Fruit fly (Drosophila melanogaster) whole organism, wandering third instar larva: ENCODE results near the gene CG14624.

Experiments used
- Abd-B ChIP-seq: fragments of >200 bp; optimal IDR thresholded peaks from 2 replicates; lab custom pipeline; 2017; ENCODE audit warnings: missing biosample characterization, missing genetic modification characterization
- CG9705 ChIP-seq: fragments of 200-800 bp; sonication (Bioruptor generic); optimal IDR thresholded peaks from 2 replicates; lab custom pipeline; 2018; ENCODE audit warnings: missing biosample characterization, mild to moderate bottlenecking, missing genetic modification characterization
- CrebA ChIP-seq: fragments of 200-800 bp; sonication (Bioruptor generic); optimal IDR thresholded peaks from 2 replicates; lab custom pipeline; 2016; ENCODE audit warnings: missing biosample characterization, mild to moderate bottlenecking, missing genetic modification characterization, borderline replicate concordance
- Dfd ChIP-seq: fragments of >200 bp; optimal IDR thresholded peaks from 2 replicates; lab custom pipeline; 2017; ENCODE audit warnings: missing biosample characterization, missing genetic modification characterization
- Dif ChIP-seq: fragments of 200-275, 200-300 bp; sonication (Bioruptor generic); optimal IDR thresholded peaks from 2 replicates; lab custom pipeline; 2018; ENCODE audit warnings: missing biosample characterization, missing genetic modification characterization; ENCODE audit not compliant: partially characterized antibody
- GATAd ChIP-seq: sonication (Bioruptor generic); optimal IDR thresholded peaks from 2 replicates; lab custom pipeline; 2016; ENCODE audit warnings: missing biosample characterization, missing genetic modification characterization
- HLH106 ChIP-seq: fragments of 200-800 bp; optimal IDR thresholded peaks from 3 replicates; lab custom pipeline; 2019; ENCODE audit warnings: missing biosample characterization, mild to moderate bottlenecking, missing genetic modification characterization, moderate library complexity
- Hnf4 ChIP-seq: fragments of 200-800 bp; sonication (Bioruptor generic); optimal IDR thresholded peaks from 2 replicates; lab custom pipeline; 2016; ENCODE audit warnings: missing biosample characterization, mild to moderate bottlenecking, missing genetic modification characterization
- Hr83 ChIP-seq: fragments of 200-300 bp; sonication (Bioruptor generic); optimal IDR thresholded peaks from 2 replicates; lab custom pipeline; 2016; ENCODE audit warnings: missing biosample characterization, mild to moderate bottlenecking, missing genetic modification characterization, moderate library complexity; ENCODE audit not compliant: poor library complexity, severe bottlenecking
- Jra ChIP-seq: sonication (Bioruptor generic); optimal IDR thresholded peaks from 2 replicates; lab custom pipeline; 2016; ENCODE audit warnings: missing biosample characterization, missing genetic modification characterization
- Myc ChIP-seq: fragments of >200 bp; optimal IDR thresholded peaks from 2 replicates; lab custom pipeline; 2017
- N ChIP-seq: fragments of >200 bp; optimal IDR thresholded peaks from 2 replicates; lab custom pipeline; 2018; ENCODE audit warnings: missing biosample characterization, missing external identifiers, missing genetic modification characterization
- Sp1 ChIP-seq: fragments of 200-800 bp; sonication (Bioruptor generic); optimal IDR thresholded peaks from 3 replicates; lab custom pipeline; 2019; ENCODE audit warnings: missing biosample characterization, mild to moderate bottlenecking, missing genetic modification characterization, moderate library complexity
- Vsx2 ChIP-seq: fragments of 200-300, 225-300 bp; sonication (Bioruptor generic); optimal IDR thresholded peaks from 2 replicates; lab custom pipeline; 2018; ENCODE audit warnings: missing biosample characterization, missing genetic modification characterization; ENCODE audit not compliant: partially characterized antibody
- br ChIP-seq: fragments of 200-800 bp; sonication (Bioruptor generic); optimal IDR thresholded peaks from 2 replicates; lab custom pipeline; 2016; ENCODE audit warnings: missing biosample characterization, missing genetic modification characterization
- brk ChIP-seq: fragments of 200-800 bp; sonication (Bioruptor generic); optimal IDR thresholded peaks from 2 replicates; lab custom pipeline; 2016; ENCODE audit warnings: missing biosample characterization, mild to moderate bottlenecking, missing genetic modification characterization
- dmrt93B ChIP-seq: fragments of 200-800 bp; sonication (Bioruptor generic); optimal IDR thresholded peaks from 2 replicates; lab custom pipeline; 2018; ENCODE audit warnings: missing biosample characterization, mild to moderate bottlenecking, missing genetic modification characterization
- dsf ChIP-seq: sonication (Bioruptor generic); optimal IDR thresholded peaks from 2 replicates; lab custom pipeline; 2016; ENCODE audit warnings: missing biosample characterization, missing genetic modification characterization, borderline replicate concordance
- ey ChIP-seq: fragments of 200-800 bp; sonication (Bioruptor generic); optimal IDR thresholded peaks from 2 replicates; lab custom pipeline; 2016; ENCODE audit warnings: missing biosample characterization, missing genetic modification characterization
- foxo ChIP-seq, 2 experiments: fragments of 200-800 bp; sonication (Bioruptor generic); optimal IDR thresholded peaks; 2 replicates in 1 of 2; 3 replicates in 1 of 2; lab custom pipeline; 2016 to 2017; ENCODE audit warnings: missing biosample characterization in 2 of 2, missing genetic modification characterization in 2 of 2
- fru ChIP-seq: fragments of 200-800 bp; sonication (Bioruptor generic); optimal IDR thresholded peaks from 3 replicates; lab custom pipeline; 2016; ENCODE audit warnings: missing biosample characterization, mild to moderate bottlenecking, missing genetic modification characterization
- h ChIP-seq: fragments of 200-800 bp; sonication (Bioruptor generic); optimal IDR thresholded peaks from 3 replicates; lab custom pipeline; 2016; ENCODE audit warnings: missing biosample characterization, mild to moderate bottlenecking, missing genetic modification characterization
- jim ChIP-seq: fragments of 175-275, 200-325 bp; sonication (Bioruptor generic); optimal IDR thresholded peaks from 2 replicates; lab custom pipeline; 2016; ENCODE audit warnings: missing biosample characterization, mild to moderate bottlenecking, missing genetic modification characterization
- pan ChIP-seq: fragments of >200 bp; optimal IDR thresholded peaks from 2 replicates; lab custom pipeline; 2017
- psq ChIP-seq: fragments of 200-800 bp; sonication (Bioruptor generic); optimal IDR thresholded peaks from 3 replicates; lab custom pipeline; 2017; ENCODE audit warnings: missing biosample characterization, mild to moderate bottlenecking, missing genetic modification characterization, moderate library complexity
- rgr ChIP-seq: fragments of 200-800 bp; sonication (Bioruptor generic); optimal IDR thresholded peaks from 3 replicates; lab custom pipeline; 2016; ENCODE audit warnings: missing biosample characterization, mild to moderate bottlenecking, missing genetic modification characterization
- sage ChIP-seq: fragments of 200-800 bp; sonication (Bioruptor generic); optimal IDR thresholded peaks from 2 replicates; lab custom pipeline; 2016; ENCODE audit warnings: missing biosample characterization, mild to moderate bottlenecking, missing genetic modification characterization
- sv ChIP-seq: fragments of 200-800 bp; sonication (Bioruptor generic); optimal IDR thresholded peaks from 3 replicates; lab custom pipeline; 2016; ENCODE audit warnings: missing biosample characterization, missing genetic modification characterization
- tai ChIP-seq: sonication (Bioruptor generic); optimal IDR thresholded peaks from 2 replicates; lab custom pipeline; 2016; ENCODE audit warnings: missing biosample characterization, missing genetic modification characterization
- usp ChIP-seq: fragments of >200 bp; optimal IDR thresholded peaks from 2 replicates; lab custom pipeline; 2017; ENCODE audit warnings: missing biosample characterization, missing genetic modification characterization
- woc ChIP-seq: sonication (Bioruptor generic); optimal IDR thresholded peaks from 2 replicates; lab custom pipeline; 2016; ENCODE audit warnings: missing biosample characterization, mild to moderate bottlenecking, missing genetic modification characterization

Gene CG14624

dm6 chrX:1216681-1217080 is 10.1 kb downstream of the CG14624 start:
- TF ChIP-seq GATAd = no peak
- TF ChIP-seq br (GFP tag; lab: Kevin White, UChicago) = no peak
- no peak for TF ChIP-seq Abd-B

DNA sequence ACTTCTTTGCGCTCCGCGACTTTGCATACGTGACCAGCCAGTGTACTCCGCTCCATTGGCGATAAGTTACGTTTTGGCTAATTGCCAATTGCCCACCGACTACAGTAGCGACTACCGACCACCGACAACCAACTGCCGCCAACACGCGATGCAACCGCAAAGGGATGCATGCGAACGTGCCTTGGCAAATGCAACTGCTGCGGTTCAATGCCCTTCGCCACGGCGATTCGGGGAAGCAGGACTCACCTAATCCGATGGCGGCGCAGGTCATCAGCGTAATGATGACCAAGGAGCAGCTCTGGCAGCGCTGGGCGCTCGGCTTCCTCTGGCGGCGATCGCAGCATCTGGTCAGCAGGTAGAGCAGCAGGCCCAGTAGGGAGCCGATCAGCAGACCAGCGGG is 19.3 kb downstream of the CG14624 start:
- no peak for TF ChIP-seq h (GFP tag; lab: Kevin White, UChicago)
- no peak for TF ChIP-seq Dif (GFP tag; lab: Kevin White, UChicago)
- no peak for TF ChIP-seq GATAd
- no peak for TF ChIP-seq Vsx2
- TF ChIP-seq ey (GFP tag; lab: Kevin White, UChicago) = no peak
- TF ChIP-seq, all 38 proteins: peak for 0

- TF ChIP-seq foxo (GFP tag; optimal IDR thresholded peaks at IDR 0.05; lab: Kevin White, UChicago) (peak in 1 of 2 experiments; percentile 16), Vsx2 (no peak)
These were observed 22.6 kb downstream of the CG14624 start for dm6 chrX:1229098-1229497.

dm6 chrX:1229567-1229966 is 23.0 kb downstream of the CG14624 start:
- TF ChIP-seq Vsx2 (no peak), Hnf4 (no peak), sage (GFP tag; lab: Kevin White, UChicago) (no peak), CrebA (GFP tag; lab: Kevin White, UChicago) (no peak), pan (lab: Kevin White, UChicago) (no peak), CG9705 (GFP tag; lab: Kevin White, UChicago) (no peak), tai (GFP tag; lab: Kevin White, UChicago) (no peak), h (GFP tag; lab: Kevin White, UChicago) (no peak), foxo (GFP tag; optimal IDR thresholded peaks at IDR 0.05; lab: Kevin White, UChicago) (no peak), Jra (GFP tag; lab: Kevin White, UChicago) (no peak), dsf (GFP tag; lab: Kevin White, UChicago) (no peak), Abd-B (no peak), brk (no peak), ey (GFP tag; lab: Kevin White, UChicago) (no peak), Myc (lab: Kevin White, UChicago) (no peak)

DNA sequence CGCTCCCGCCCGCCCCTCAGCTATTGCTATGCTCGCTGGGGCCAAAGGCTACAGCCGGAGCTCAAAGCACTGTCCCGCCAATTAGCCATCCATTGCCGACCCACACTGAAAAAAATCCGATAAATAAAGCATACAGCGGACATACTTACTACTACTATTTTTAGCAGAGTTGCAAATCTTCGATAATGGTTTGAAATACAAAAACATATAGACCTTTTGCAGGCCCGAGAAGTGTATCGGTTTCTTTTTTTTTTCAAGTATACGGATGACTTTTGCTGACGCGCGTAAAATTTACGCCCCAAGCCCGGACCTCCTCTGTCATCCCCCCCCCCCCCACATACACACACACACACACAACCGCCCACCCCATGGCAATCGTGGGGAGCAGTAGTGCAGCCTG is 25.2 kb downstream of the CG14624 start:
- TF ChIP-seq dsf (GFP tag; lab: Kevin White, UChicago) = no peak
- no peak for TF ChIP-seq br (GFP tag; lab: Kevin White, UChicago)

dm6 chrX:1232533-1233212 is 26.1 kb downstream of the CG14624 start:
- no peak for TF ChIP-seq ey (GFP tag; lab: Kevin White, UChicago)
- TF ChIP-seq psq (GFP tag; lab: Kevin White, UChicago) = peak; percentile 21

DNA sequence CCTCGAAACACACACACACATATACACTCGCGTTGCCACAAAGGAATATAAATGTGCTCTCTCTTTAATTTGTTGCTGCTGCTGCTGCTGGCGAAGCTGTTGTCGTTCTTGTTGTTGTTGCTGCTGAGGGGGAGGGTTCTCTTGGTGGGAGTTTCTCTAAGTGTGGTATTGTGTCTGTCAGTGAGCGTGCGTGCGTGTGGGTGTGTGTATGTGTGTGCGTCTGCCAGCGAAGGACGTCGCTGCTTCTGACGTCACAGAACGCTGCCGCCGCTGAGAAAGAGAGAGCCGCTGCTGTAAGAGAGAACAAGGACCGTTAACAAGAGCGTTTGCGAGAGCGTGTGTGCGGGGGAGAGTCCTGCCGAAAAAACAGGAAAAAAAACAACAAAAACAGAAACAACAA is 27.5 kb downstream of the CG14624 start:
- no peak for TF ChIP-seq Hnf4
- peak; percentile 25 for TF ChIP-seq Dif (GFP tag; lab: Kevin White, UChicago)
- TF ChIP-seq, all 38 proteins: peak for 1

DNA sequence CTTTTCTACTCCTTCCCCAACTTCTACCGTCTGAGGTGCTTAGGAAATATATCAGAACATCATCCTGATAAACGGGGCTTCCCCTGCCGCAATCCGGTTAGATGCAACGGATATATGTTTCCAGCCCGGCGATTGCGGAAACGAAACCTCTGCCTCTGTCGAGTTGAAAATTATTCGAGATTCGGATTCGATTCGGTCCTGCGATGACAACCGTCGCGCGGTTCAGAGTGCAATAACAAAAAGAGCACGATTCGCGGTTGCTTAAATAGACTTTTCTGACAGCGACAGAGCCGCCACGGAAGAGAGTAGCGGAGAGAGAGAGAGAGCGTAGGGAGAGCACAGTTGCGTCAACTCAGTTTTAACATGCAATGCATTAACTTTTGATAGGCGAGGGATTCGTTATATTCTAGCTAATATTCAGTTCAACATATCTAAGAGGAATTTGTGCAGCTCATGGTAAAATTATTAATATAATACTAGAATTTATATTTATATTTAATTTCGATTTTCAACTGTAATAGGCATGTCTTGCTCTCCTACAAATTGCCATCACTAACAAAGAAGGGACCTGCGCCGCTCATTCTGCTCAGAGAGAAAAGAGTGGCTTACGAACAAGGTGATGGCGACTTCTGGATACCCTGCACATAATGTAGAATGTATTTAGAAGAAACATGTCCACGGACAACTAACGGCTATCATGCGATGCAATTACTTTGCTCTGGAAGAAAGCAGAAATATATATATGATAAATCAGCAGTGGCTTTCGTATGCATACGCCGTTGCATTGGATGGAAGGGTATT is 28.5 kb downstream of the CG14624 start:
- TF ChIP-seq Jra (GFP tag; lab: Kevin White, UChicago) (peak; percentile 33), Hr83 (GFP tag; lab: Kevin White, UChicago) (no peak), fru (GFP tag; lab: Kevin White, UChicago) (peak; percentile 89), jim (GFP tag; lab: Kevin White, UChicago) (no peak), dmrt93B (peak; percentile 74), brk (no peak), HLH106 (tag; lab: Kevin White, UChicago) (peak; percentile 82), CrebA (GFP tag; lab: Kevin White, UChicago) (no peak), N (GFP tag; lab: Kevin White, UChicago) (no peak), Dif (GFP tag; lab: Kevin White, UChicago) (peak; percentile 67), woc (GFP tag; lab: Kevin White, UChicago) (peak; percentile 92), ey (GFP tag; lab: Kevin White, UChicago) (peak; percentile 77), Dfd (GFP tag; lab: Kevin White, UChicago) (no peak), tai (GFP tag; lab: Kevin White, UChicago) (no peak), dsf (GFP tag; lab: Kevin White, UChicago) (peak; percentile 61), usp (GFP tag; lab: Kevin White, UChicago) (no peak), br (GFP tag; lab: Kevin White, UChicago) (peak; percentile 86), sv (GFP tag; lab: Kevin White, UChicago) (peak; percentile 32), rgr (GFP tag; lab: Kevin White, UChicago) (peak; percentile 74), psq (GFP tag; lab: Kevin White, UChicago) (peak; percentile 86), CG9705 (GFP tag; lab: Kevin White, UChicago) (peak; percentile 40), Sp1 (GFP tag; lab: Kevin White, UChicago) (peak; percentile 76), sage (GFP tag; lab: Kevin White, UChicago) (peak; percentile 63)
